Fruit fly (Drosophila melanogaster): Measurements from ENCODE around the gene CG13609.

CG13609 gene

DNA sequence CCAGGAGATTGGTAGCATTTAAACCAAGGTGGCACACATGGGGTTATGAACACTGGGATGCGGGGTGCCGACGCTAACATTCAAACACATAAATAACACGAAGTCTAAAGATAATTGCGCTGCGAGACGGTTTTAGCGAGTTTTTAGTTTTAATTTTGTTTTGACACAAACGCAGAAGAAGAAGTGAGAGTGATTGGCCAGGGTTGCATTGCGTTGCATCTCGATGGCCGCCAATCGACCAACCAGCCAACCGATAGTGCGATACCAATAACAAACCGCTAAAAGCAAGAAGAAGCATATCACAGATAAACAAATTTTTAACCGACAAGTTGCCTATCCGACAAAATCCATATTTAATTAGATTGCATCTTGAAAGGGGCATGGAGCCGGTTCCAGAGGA, at the start of gene CG13609, which contains the start of gene Spps:
Gene CG13609, plus strand, starts transcription at position 280 of the 400 bp plus-strand sequence.
Gene Spps, minus strand, starts transcription at position 191 of the 400 bp plus-strand sequence.
- TF ChIP-seq noc (tag; optimal IDR thresholded peaks at IDR 0.05) = no peak

DNA sequence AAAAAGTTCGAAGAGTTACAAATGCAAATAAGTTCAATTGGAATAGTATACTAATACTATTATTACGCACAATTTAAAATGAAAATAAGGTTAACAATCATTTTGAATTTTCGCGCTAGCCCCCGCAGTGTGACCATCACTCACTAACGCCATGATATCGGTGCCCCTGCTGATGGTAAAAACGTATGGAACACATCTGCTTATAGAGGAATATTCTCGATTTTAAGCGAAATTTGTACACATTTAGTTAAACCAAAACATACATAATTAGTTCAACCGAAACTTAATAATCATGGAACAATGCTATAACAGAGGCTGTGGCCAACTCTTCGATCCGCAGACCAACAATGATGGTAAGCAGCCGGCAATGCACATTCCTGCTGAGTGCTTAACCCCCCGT, 40.6 kb upstream of the CG13609 start, which contains the start of gene mora:
Gene mora, plus strand, starts transcription at position 172 of the 400 bp plus-strand sequence.
- TF ChIP-seq noc (tag; optimal IDR thresholded peaks at IDR 0.05) = no peak

DNA sequence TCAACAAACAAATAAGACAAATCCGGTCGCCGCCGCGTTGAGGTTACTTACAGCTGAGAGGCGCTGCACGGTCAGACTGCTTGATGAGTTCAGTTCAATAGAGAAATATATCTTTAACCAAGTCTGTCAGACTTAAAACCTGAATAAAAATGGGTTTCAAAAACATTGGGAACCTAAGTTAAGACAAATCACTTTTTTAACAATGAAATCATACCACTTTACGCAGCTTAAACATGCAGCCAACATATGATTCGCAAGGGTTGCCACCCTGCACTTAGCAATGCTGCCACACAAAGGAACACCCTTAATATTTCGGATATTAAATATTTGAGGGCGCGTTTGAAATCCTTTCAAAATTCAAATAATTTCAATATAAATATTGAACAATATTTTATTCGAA, 38.2 kb upstream of the CG13609 start, which contains the start of gene CG5515:
Gene CG5515, minus strand, starts transcription at position 278 of the 400 bp plus-strand sequence.
- TF ChIP-seq noc (tag; optimal IDR thresholded peaks at IDR 0.05) = no peak

DNA sequence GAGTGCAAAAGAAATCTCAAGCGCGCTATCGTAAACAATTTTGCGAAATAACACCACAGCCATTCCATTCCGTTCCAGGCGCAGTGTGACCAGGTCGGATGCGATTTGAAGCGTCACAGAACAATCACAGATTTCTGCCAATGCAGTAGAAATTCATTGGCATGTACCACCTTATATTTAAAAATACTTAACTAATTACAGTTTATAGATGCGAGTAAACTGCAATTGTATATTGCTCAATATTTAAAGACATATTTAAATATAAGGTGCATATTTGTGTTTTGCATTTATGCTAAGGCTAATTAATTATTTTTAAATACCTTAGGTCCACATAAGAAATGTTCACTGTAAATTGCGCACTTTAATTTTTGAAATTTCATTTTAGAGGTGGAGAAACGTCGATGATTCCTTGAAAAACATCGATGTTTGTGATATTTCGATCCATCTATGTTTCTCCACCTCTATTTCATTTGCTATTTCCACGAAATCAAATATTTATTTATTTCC, 33.4 kb upstream of the CG13609 start, which contains the start of the genes SMC6 and CG6204:
Gene SMC6, minus strand, starts transcription at position 51 of the 507 bp plus-strand sequence.
Gene CG6204, plus strand, starts transcription at position 460 of the 507 bp plus-strand sequence.
- TF ChIP-seq noc (tag; optimal IDR thresholded peaks at IDR 0.05) = peak; percentile 95

DNA sequence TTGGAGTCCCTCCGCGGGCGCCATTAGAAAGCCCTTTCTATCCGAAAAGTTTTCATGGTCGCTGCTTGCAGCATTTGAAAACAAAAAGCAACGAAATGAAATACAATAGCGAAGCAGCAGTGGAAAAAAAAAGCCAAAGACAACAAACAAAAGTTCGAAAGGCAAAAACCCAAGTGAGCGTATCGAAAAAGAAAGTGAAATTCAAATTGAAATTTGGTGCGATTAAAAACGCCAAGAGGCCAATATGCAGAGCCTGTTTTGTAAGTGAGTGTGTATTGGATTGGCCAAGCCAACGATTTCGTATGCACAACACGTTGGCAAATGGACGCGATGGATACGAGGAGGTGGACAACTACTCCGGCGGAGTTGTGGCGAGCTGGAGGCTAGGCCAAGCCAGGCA, 24.1 kb upstream of the CG13609 start:
- no peak for TF ChIP-seq noc (tag; optimal IDR thresholded peaks at IDR 0.05)

DNA sequence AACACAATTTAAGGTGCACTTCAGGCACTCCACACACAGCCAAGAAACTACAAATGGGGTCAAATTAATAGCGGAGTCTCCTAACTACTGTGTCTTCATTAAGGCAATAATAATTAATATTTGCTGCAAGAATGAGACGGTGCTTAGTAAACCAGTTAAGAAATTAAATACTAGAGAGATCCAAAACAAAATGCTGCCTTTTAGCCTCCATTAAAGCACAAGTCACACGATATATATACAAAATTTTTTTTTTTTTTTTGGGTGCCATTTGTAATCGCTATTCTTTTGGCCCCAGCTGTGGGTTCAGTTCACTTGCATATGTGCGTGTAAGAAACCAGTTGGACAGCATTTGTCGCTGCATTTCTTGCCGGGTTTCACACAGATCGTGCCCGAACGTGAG, 23.4 kb upstream of the CG13609 start:
- no peak for TF ChIP-seq noc (tag; optimal IDR thresholded peaks at IDR 0.05)

DNA sequence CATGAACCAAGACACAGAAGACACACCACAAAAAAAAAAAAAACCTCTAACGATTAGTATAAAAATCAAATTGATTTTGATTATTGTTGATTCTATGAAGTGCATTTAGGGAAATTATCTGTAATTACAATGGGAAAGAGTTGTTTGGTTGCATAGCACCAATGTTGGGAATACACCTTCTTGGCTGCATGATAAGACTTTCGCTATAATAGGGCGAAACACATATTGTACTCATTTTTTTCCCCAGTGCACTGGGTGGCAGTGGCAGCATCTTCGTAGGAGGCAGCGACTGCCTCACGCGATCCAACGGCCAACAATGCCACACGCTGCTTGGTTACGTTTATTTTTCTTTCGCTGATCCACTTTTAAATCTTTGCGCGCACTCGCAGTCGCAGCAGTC, 22.8 kb upstream of the CG13609 start:
- TF ChIP-seq noc (tag; optimal IDR thresholded peaks at IDR 0.05) = no peak

DNA sequence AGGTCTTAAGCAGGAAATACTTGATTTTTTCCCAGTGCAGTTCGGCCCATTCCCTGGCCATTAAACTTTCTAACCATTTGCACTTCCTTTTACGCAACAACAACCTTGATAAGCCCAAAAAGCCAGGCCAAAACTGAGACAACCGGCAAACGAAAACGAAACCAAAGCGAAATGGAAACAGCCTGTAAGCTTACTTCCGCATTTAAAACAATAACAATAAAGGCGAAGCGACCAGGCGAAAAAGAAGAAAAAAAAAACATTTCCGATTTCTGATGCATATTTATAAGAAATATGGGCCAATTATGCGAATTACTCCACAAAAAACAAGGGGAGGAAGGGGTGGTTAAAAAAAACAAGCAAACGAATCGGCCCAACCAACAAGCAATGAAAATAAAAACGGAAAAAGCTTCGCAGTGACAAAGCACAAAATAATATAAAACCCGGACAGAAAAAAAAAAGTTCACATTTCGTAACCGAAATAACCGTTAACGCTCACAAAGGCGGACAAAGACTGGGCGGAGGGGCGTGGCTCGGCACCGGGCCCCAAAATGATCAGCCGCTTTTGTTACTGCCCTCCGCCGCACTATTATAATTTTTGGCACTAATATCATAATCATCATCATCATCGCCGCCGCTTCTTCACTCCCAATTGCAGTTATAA, 21.5 kb upstream of the CG13609 start:
- TF ChIP-seq noc (tag; optimal IDR thresholded peaks at IDR 0.05) = no peak

DNA sequence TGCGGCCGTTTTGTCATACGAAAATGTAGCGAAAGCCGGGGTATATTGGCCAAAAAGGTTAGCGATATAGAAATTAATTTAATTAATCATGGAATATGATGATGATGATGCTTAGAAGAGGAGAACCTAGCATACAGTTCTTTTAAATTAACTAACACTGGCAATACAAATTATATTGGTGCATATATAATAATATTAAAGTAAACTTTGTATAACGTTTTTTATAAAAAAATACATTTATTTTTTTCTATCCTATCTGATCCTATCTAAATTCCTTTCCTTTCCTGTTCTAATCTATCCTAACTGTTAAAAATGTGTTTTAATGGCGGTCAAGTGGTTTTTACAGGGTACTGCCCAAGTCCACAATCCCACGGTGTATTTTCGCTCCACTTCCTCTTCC, 20.9 kb upstream of the CG13609 start:
- no peak for TF ChIP-seq noc (tag; optimal IDR thresholded peaks at IDR 0.05)

DNA sequence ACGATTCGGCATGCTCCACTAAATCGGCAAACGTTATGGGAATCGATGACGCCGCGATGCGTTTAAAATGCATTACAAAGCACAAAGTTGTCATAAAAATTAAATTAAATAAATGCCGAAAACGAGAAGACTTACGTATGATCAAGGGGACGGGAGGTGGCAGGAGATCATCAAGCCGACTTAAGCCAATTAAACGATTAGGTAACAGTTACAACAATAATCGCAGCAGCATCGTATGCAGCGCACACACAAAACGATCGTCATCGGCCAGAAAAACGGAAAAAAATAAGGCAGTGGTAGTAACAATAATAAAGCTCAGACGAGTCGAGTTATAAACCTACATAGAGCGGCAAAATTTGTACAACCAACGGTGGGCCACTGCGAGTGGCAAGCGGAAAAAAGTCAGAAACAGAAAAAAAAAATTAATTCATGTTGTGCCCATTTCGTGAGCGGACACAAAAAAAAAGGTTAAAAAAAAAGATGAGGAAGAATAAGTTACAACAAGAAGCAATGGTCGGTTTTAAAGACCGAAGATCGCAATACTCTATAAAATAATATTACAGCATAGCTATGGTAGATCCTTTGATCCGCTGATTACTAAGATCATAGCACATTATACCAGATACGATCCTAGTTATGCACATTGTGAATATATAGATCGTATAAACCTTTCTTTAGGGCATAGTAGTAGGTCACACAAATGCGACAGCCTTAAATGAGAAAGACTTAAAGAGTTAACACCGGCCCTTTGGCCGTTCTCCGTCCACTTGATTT, 20.3 kb upstream of the CG13609 start:
- TF ChIP-seq noc (tag; optimal IDR thresholded peaks at IDR 0.05) = no peak

DNA sequence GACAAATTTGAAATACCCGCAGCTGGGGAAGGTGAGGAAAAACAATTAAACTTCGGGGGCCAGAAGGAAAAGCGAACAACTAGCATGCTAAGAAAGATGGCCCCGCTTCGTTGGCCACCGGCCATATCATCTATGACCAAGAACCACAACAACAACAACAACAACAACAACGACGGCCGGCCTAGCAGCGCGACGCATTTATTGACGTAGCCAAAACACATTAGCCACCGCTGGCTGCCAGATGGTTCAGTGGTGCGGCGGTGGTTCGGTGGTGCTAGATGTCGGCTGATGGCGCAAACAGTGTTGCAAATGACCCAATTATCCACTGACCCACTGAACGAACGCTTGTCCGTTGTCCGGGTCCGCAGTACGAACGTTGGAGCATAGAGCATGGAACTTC, 13.2 kb upstream of the CG13609 start:
- no peak for TF ChIP-seq noc (tag; optimal IDR thresholded peaks at IDR 0.05)

DNA sequence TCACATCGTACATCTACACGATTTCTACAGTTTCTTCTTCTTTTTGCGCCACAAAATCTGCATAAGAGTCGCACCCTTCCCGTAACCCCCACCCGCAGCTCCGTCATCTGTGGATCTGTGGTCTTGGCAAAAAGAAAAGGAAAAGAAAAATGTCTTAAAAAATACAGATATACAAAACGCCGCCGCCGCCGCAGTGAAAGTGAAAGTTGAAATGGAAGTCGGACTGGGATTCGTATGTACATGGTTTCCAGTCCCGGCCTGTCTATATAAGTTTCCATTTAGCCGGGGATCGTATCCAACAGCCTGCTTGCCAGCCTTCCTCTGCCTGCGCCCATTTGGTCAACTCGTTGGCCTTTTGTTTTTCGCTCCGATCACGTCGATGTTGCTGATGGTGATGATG, 10.8 kb upstream of the CG13609 start:
- no peak for TF ChIP-seq noc (tag; optimal IDR thresholded peaks at IDR 0.05)

DNA sequence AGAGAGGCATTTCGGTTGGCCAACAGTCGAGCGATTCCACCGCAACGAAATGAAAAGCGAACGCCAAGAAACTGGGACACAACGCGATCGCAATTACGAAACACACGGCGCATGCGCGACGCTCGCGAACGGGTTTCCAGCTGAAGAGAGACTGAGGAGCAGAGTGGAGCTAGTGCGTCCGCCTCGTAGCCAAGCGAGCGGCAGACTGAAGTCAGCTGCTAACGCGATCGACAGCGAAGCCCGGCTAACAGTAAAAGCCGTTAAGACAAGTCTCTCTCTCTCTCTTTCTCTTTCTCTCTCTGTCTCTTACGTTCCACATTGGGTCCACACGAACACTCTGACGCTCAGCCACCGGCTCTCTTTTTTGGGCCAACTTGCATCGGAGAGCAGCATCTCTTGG, 8.3 kb upstream of the CG13609 start, which contains the start of gene CG17786:
Gene CG17786, minus strand, starts transcription at position 154 of the 400 bp plus-strand sequence.
- TF ChIP-seq noc (tag; optimal IDR thresholded peaks at IDR 0.05) = no peak

DNA sequence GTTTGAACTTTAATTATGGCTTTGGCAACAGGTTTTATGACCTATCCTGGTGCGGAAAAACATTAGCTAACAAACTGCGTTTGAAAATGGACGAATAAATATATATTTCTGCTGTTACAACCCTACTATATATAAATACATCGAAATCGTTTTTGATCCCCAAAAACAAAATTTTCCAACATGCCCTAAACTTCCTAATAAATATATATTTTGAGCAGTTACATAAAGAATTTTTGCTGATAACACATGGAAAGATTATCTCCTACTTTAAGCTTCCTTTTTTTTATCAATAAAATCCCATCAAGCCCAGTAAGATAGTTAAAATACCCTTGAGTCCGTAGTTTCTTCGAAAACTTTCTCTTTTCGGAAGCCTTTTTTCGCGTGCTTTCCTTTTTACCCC, 7.7 kb upstream of the CG13609 start:
- TF ChIP-seq noc (tag; optimal IDR thresholded peaks at IDR 0.05) = no peak

DNA sequence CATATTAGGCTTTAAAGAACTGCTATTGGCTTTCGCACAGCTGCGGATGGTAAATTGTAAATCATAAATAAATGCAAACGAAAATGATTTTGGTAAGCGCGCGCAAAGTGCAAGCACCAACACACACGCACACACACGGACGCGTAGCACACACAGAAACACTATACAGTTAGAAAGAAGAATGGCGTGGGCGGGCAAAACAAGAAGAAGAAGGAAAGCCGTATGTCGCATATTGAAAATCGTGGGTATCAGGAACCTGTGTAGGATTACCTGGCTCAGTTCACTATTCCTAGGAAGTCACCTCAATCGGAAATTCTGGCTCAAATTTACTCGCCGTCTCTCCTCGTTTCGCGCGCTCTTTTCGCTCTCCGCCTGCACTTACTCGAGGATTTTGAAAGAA, 6.0 kb upstream of the CG13609 start, which contains the start of gene cav:
Gene cav, plus strand, starts transcription at position 259 of the 400 bp plus-strand sequence.
- TF ChIP-seq noc (tag; optimal IDR thresholded peaks at IDR 0.05) = no peak

Measured in whole organism, larva.